ENCODE assay signal across 1 fruit fly cellular context in genomic region chr2L:7123695-7124094, dm6.
TF ChIP-seq lines count a peak whose summit lies in the region.

No protein-coding gene starts in this region.

TF ChIP-seq in whole organism, embryonic, 481 proteins besides CTCF, POLR2A, EP300 and RAD21 (continued from another document and continues in another):
- TF ChIP-seq dmrt99B (tag; optimal IDR thresholded peaks at IDR 0.05; lab: Kevin White, UChicago): peak; percentile 81
- peak; percentile 89 for TF ChIP-seq ci (GFP tag; IDR thresholded peaks at IDR 0.05; lab: Robert Waterston, UW)
- peak; percentile 65 for TF ChIP-seq CG30431 (GFP tag; optimal IDR thresholded peaks at IDR 0.05; lab: Kevin White, UChicago)
- TF ChIP-seq CG6765 (GFP tag; optimal IDR thresholded peaks at IDR 0.05; lab: Kevin White, UChicago): no peak
- TF ChIP-seq odd (GFP tag; optimal IDR thresholded peaks at IDR 0.05; lab: Kevin White, UChicago): no peak
- peak; percentile 70 for TF ChIP-seq peb (GFP tag; IDR thresholded peaks at IDR 0.05; lab: Robert Waterston, UW)
- no peak for TF ChIP-seq al (GFP tag; IDR thresholded peaks at IDR 0.05; lab: Robert Waterston, UW)
- TF ChIP-seq ATbp (GFP tag; optimal IDR thresholded peaks at IDR 0.05; lab: Kevin White, UChicago): peak; percentile 68
- TF ChIP-seq stc (GFP tag; IDR thresholded peaks at IDR 0.05; lab: Robert Waterston, UW): peak; percentile 50; the same call in 1 of the 2 replicates
- peak; percentile 43 for TF ChIP-seq fu2 (GFP tag; optimal IDR thresholded peaks at IDR 0.05; lab: Kevin White, UChicago)
- peak; percentile 72 for TF ChIP-seq pb (GFP tag; optimal IDR thresholded peaks at IDR 0.05; lab: Kevin White, UChicago)
- peak; percentile 53 for TF ChIP-seq HHEX (GFP tag; optimal IDR thresholded peaks at IDR 0.05; lab: Kevin White, UChicago)
- TF ChIP-seq Lim3 (GFP tag; IDR thresholded peaks at IDR 0.05; lab: Robert Waterston, UW): no peak
- TF ChIP-seq CG18599 (GFP tag; optimal IDR thresholded peaks at IDR 0.05; lab: Kevin White, UChicago): peak; percentile 64
- TF ChIP-seq Dref (GFP tag; IDR thresholded peaks at IDR 0.05; lab: Robert Waterston, UW): no peak
- TF ChIP-seq Trl (optimal IDR thresholded peaks at IDR 0.05; lab: Kevin White, UChicago): no peak
- TF ChIP-seq Trl (GFP tag; optimal IDR thresholded peaks at IDR 0.05; lab: Kevin White, UChicago): peak; percentile 81
- peak; percentile 74 for TF ChIP-seq CG13424 (tag; optimal IDR thresholded peaks at IDR 0.05; lab: Kevin White, UChicago)
- TF ChIP-seq CG11560 (tag; IDR thresholded peaks at IDR 0.05; lab: Robert Waterston, UW): peak; percentile 30; the same call in 1 of the 3 replicates
- TF ChIP-seq HLH54F (GFP tag; optimal IDR thresholded peaks at IDR 0.05; lab: Kevin White, UChicago): peak; percentile 30
- TF ChIP-seq Meics (GFP tag; optimal IDR thresholded peaks at IDR 0.05; lab: Kevin White, UChicago): peak; percentile 40
- peak; percentile 83 for TF ChIP-seq CG1602 (GFP tag; optimal IDR thresholded peaks at IDR 0.05; lab: Kevin White, UChicago)
- TF ChIP-seq Dp (GFP tag; optimal IDR thresholded peaks at IDR 0.05; lab: Kevin White, UChicago): no peak
- no peak for TF ChIP-seq pros (GFP tag; optimal IDR thresholded peaks at IDR 0.05; lab: Kevin White, UChicago)
- no peak for TF ChIP-seq CG7928 (GFP tag; optimal IDR thresholded peaks at IDR 0.05; lab: Kevin White, UChicago)
- no peak for TF ChIP-seq grn (GFP tag; optimal IDR thresholded peaks at IDR 0.05; lab: Kevin White, UChicago)
- peak; percentile 73 for TF ChIP-seq Hr3 (GFP tag; optimal IDR thresholded peaks at IDR 0.05; lab: Kevin White, UChicago)
- peak; percentile 56 for TF ChIP-seq her (GFP tag; optimal IDR thresholded peaks at IDR 0.05; lab: Kevin White, UChicago)
- peak; percentile 79 for TF ChIP-seq sim (GFP tag; IDR thresholded peaks at IDR 0.05; lab: Robert Waterston, UW)
- peak; percentile 84 for TF ChIP-seq tin (GFP tag; optimal IDR thresholded peaks at IDR 0.05; lab: Kevin White, UChicago)
- no peak for TF ChIP-seq cas (GFP tag; IDR thresholded peaks at IDR 0.05; lab: Robert Waterston, UW)
- TF ChIP-seq Med (GFP tag; lab: Kevin White, UChicago): peak; percentile 95
- TF ChIP-seq CG31365 (tag; optimal IDR thresholded peaks at IDR 0.05; lab: Kevin White, UChicago): peak; percentile 19
- no peak for TF ChIP-seq h (optimal IDR thresholded peaks at IDR 0.05; lab: Kevin White, UChicago)
- peak; percentile 91 for TF ChIP-seq Xrp1 (GFP tag; IDR thresholded peaks at IDR 0.05; lab: Robert Waterston, UW)
- peak; percentile 62 for TF ChIP-seq Lhr (GFP tag; optimal IDR thresholded peaks at IDR 0.05; lab: Kevin White, UChicago)
- TF ChIP-seq CG2129 (GFP tag; IDR thresholded peaks at IDR 0.05; lab: Robert Waterston, UW; ENCODE audit: partially characterized antibody): no peak
- peak; percentile 71 for TF ChIP-seq Ptx1 (GFP tag; IDR thresholded peaks at IDR 0.05; lab: Robert Waterston, UW)
- TF ChIP-seq Stat92E (GFP tag; optimal IDR thresholded peaks at IDR 0.05; lab: Kevin White, UChicago): peak in 1 of 3 experiments; percentile 57
- TF ChIP-seq Hand (GFP tag; optimal IDR thresholded peaks at IDR 0.05; lab: Kevin White, UChicago): no peak
- peak; percentile 74 for TF ChIP-seq CG10209 (GFP tag; optimal IDR thresholded peaks at IDR 0.05; lab: Kevin White, UChicago)
- no peak for TF ChIP-seq pita (GFP tag; optimal IDR thresholded peaks at IDR 0.05; lab: Kevin White, UChicago)
- TF ChIP-seq CG17361 (GFP tag; IDR thresholded peaks at IDR 0.05; lab: Robert Waterston, UW): peak; percentile 83
- peak; percentile 69; the same call in 1 of the 3 replicates for TF ChIP-seq Optix (GFP tag; IDR thresholded peaks at IDR 0.05; lab: Robert Waterston, UW)
- TF ChIP-seq Xbp1 (GFP tag; optimal IDR thresholded peaks at IDR 0.05; lab: Kevin White, UChicago): peak; percentile 81
- TF ChIP-seq rib (GFP tag; IDR thresholded peaks at IDR 0.05; lab: Robert Waterston, UW): 0 out of 2 replicates have a peak, but pooled peaks have one; percentile 20
- TF ChIP-seq slp2 (GFP tag; optimal IDR thresholded peaks at IDR 0.05; lab: Kevin White, UChicago): peak; percentile 72
- peak; percentile 62 for TF ChIP-seq CG12104 (GFP tag; optimal IDR thresholded peaks at IDR 0.05; lab: Kevin White, UChicago)
- TF ChIP-seq corto (GFP tag; optimal IDR thresholded peaks at IDR 0.05; lab: Kevin White, UChicago): no peak
- TF ChIP-seq Rx (GFP tag; IDR thresholded peaks at IDR 0.05; lab: Robert Waterston, UW): peak; percentile 62
- 0 out of 3 replicates have a peak, but pooled peaks have one; percentile 52 for TF ChIP-seq ase (GFP tag; IDR thresholded peaks at IDR 0.05; lab: Robert Waterston, UW)
- TF ChIP-seq CG4424 (GFP tag; optimal IDR thresholded peaks at IDR 0.05; lab: Kevin White, UChicago): peak; percentile 88
- peak; percentile 75 for TF ChIP-seq Side (GFP tag; optimal IDR thresholded peaks at IDR 0.05; lab: Kevin White, UChicago)
- TF ChIP-seq CG2889 (GFP tag; IDR thresholded peaks at IDR 0.05; lab: Robert Waterston, UW): 0 out of 3 replicates have a peak, but pooled peaks have one; percentile 33
- TF ChIP-seq CG30020 (tag; optimal IDR thresholded peaks at IDR 0.05; lab: Kevin White, UChicago): peak; percentile 34
- peak; percentile 82; the same call in 2 of the 3 replicates for TF ChIP-seq CG34422 (GFP tag; IDR thresholded peaks at IDR 0.05; lab: Robert Waterston, UW)
- TF ChIP-seq Atf6 (GFP tag; IDR thresholded peaks at IDR 0.05; lab: Robert Waterston, UW): no peak
- peak; percentile 82 for TF ChIP-seq bab2 (GFP tag; optimal IDR thresholded peaks at IDR 0.05; lab: Kevin White, UChicago)
- TF ChIP-seq bigmax (GFP tag; optimal IDR thresholded peaks at IDR 0.05; lab: Kevin White, UChicago): no peak
- no peak for TF ChIP-seq pan (optimal IDR thresholded peaks at IDR 0.05; lab: Kevin White, UChicago)
- peak in 1 of 2 experiments; percentile 70 for TF ChIP-seq pan (GFP tag; optimal IDR thresholded peaks at IDR 0.05 in 1 of 2, IDR thresholded peaks at IDR 0.05 in 1 of 2)
- peak; percentile 11 for TF ChIP-seq CG3838 (GFP tag; optimal IDR thresholded peaks at IDR 0.05; lab: Kevin White, UChicago)
- peak; percentile 61 for TF ChIP-seq CG13123 (GFP tag; optimal IDR thresholded peaks at IDR 0.05; lab: Kevin White, UChicago)
- peak; percentile 88 for TF ChIP-seq CG4820 (GFP tag; optimal IDR thresholded peaks at IDR 0.05; lab: Kevin White, UChicago)
- peak; percentile 82 for TF ChIP-seq trem (tag; optimal IDR thresholded peaks at IDR 0.05; lab: Kevin White, UChicago)
- TF ChIP-seq bowl (GFP tag; IDR thresholded peaks at IDR 0.05; lab: Robert Waterston, UW): no peak
- no peak for TF ChIP-seq CG10321 (GFP tag; IDR thresholded peaks at IDR 0.05; lab: Robert Waterston, UW)
- TF ChIP-seq shn (GFP tag; optimal IDR thresholded peaks at IDR 0.05; lab: Kevin White, UChicago): peak; percentile 69
- peak; percentile 72; the same call in 2 of the 3 replicates for TF ChIP-seq dysf (GFP tag; IDR thresholded peaks at IDR 0.05; lab: Robert Waterston, UW)
- no peak for TF ChIP-seq CG13894 (tag; optimal IDR thresholded peaks at IDR 0.05; lab: Kevin White, UChicago)
- TF ChIP-seq CG14710 (tag; optimal IDR thresholded peaks at IDR 0.05; lab: Kevin White, UChicago): peak; percentile 92
- peak; percentile 62 for TF ChIP-seq fd102C (GFP tag; optimal IDR thresholded peaks at IDR 0.05; lab: Kevin White, UChicago)
- TF ChIP-seq CG6683 (GFP tag; optimal IDR thresholded peaks at IDR 0.05; lab: Kevin White, UChicago): peak; percentile 31
- TF ChIP-seq CG5180 (GFP tag; optimal IDR thresholded peaks at IDR 0.05; lab: Kevin White, UChicago): peak; percentile 36
- peak; percentile 47 for TF ChIP-seq maf-S (GFP tag; optimal IDR thresholded peaks at IDR 0.05; lab: Kevin White, UChicago)
- peak; percentile 87 for TF ChIP-seq CG8388 (GFP tag; optimal IDR thresholded peaks at IDR 0.05; lab: Kevin White, UChicago)
- peak; percentile 43; the same call in 1 of the 3 replicates for TF ChIP-seq B-H1 (GFP tag; IDR thresholded peaks at IDR 0.05; lab: Robert Waterston, UW)
- TF ChIP-seq gem (tag; optimal IDR thresholded peaks at IDR 0.05; lab: Kevin White, UChicago): peak; percentile 91
- TF ChIP-seq CG8290 (GFP tag; optimal IDR thresholded peaks at IDR 0.05; lab: Kevin White, UChicago): peak; percentile 86
- TF ChIP-seq CG8290 (tag; optimal IDR thresholded peaks at IDR 0.05; lab: Kevin White, UChicago): peak in 1 of 2 experiments; percentile 41
- no peak for TF ChIP-seq Scr (GFP tag; IDR thresholded peaks at IDR 0.05; lab: Robert Waterston, UW; ENCODE audit: partially characterized antibody)
- peak; percentile 78 for TF ChIP-seq CG8924 (tag; optimal IDR thresholded peaks at IDR 0.05; lab: Kevin White, UChicago)
- TF ChIP-seq chm (GFP tag; IDR thresholded peaks at IDR 0.05; lab: Robert Waterston, UW): peak; percentile 64; the same call in 1 of the 2 replicates
- peak; percentile 66 for TF ChIP-seq Bdp1 (GFP tag; optimal IDR thresholded peaks at IDR 0.05; lab: Kevin White, UChicago)
- TF ChIP-seq Myb (GFP tag; optimal IDR thresholded peaks at IDR 0.05; lab: Kevin White, UChicago): peak; percentile 40
- peak; percentile 84 for TF ChIP-seq gcm (GFP tag; optimal IDR thresholded peaks at IDR 0.05; lab: Kevin White, UChicago)
- peak; percentile 79 for TF ChIP-seq CG30403 (GFP tag; optimal IDR thresholded peaks at IDR 0.05; lab: Kevin White, UChicago)
- no peak for TF ChIP-seq ato (GFP tag; IDR thresholded peaks at IDR 0.05; lab: Robert Waterston, UW; ENCODE audit: partially characterized antibody)
- 0 out of 2 replicates have a peak, but pooled peaks have one; percentile 43 for TF ChIP-seq CG17612 (GFP tag; IDR thresholded peaks at IDR 0.05; lab: Robert Waterston, UW)
- peak; percentile 82 for TF ChIP-seq CG11504 (tag; optimal IDR thresholded peaks at IDR 0.05; lab: Kevin White, UChicago)
- TF ChIP-seq CG7372 (GFP tag; IDR thresholded peaks at IDR 0.05; lab: Robert Waterston, UW): no peak
- peak; percentile 56 for TF ChIP-seq TFAM (GFP tag; optimal IDR thresholded peaks at IDR 0.05; lab: Kevin White, UChicago)
- peak; percentile 56 for TF ChIP-seq disco-r (GFP tag; optimal IDR thresholded peaks at IDR 0.05; lab: Kevin White, UChicago)
- TF ChIP-seq CG10267 (tag; optimal IDR thresholded peaks at IDR 0.05; lab: Kevin White, UChicago): peak; percentile 86
- TF ChIP-seq CG1603 (tag; optimal IDR thresholded peaks at IDR 0.05; lab: Kevin White, UChicago): peak; percentile 93
- TF ChIP-seq CG8281 (tag; optimal IDR thresholded peaks at IDR 0.05; lab: Kevin White, UChicago): peak; percentile 43
- TF ChIP-seq CG14667 (GFP tag; IDR thresholded peaks at IDR 0.05; lab: Robert Waterston, UW): peak; percentile 74
- TF ChIP-seq CG4360 (GFP tag; IDR thresholded peaks at IDR 0.05; lab: Robert Waterston, UW): peak; percentile 63
- TF ChIP-seq grau (tag; optimal IDR thresholded peaks at IDR 0.05; lab: Kevin White, UChicago): peak; percentile 74
- peak; percentile 86 to 91 for TF ChIP-seq chif (GFP tag; optimal IDR thresholded peaks at IDR 0.05; lab: Kevin White, UChicago)
- peak; percentile 49 for TF ChIP-seq CG9215 (GFP tag; IDR thresholded peaks at IDR 0.05; lab: Robert Waterston, UW)
- no peak; the same call in none of the 2 replicates for TF ChIP-seq ssp (GFP tag; IDR thresholded peaks at IDR 0.05; lab: Robert Waterston, UW)
- peak; percentile 85 for TF ChIP-seq NC2β (GFP tag; optimal IDR thresholded peaks at IDR 0.05; lab: Kevin White, UChicago)
- TF ChIP-seq Blimp-1 (GFP tag; optimal IDR thresholded peaks at IDR 0.05; lab: Kevin White, UChicago): peak; percentile 87
- no peak for TF ChIP-seq CG10543 (GFP tag; optimal IDR thresholded peaks at IDR 0.05; lab: Kevin White, UChicago)
- TF ChIP-seq nerfin-2 (GFP tag; IDR thresholded peaks at IDR 0.05; lab: Robert Waterston, UW; ENCODE audit: partially characterized antibody): no peak
- peak; percentile 41; the same call in 1 of the 2 replicates for TF ChIP-seq esg (GFP tag; conservative IDR thresholded peaks at IDR 0.05; lab: Robert Waterston, UW)
- TF ChIP-seq CG16813 (GFP tag; IDR thresholded peaks at IDR 0.05; lab: Robert Waterston, UW; ENCODE audit: partially characterized antibody): no peak
- TF ChIP-seq unpg (GFP tag; optimal IDR thresholded peaks at IDR 0.05; lab: Kevin White, UChicago): peak; percentile 81
- TF ChIP-seq CG18764 (GFP tag; optimal IDR thresholded peaks at IDR 0.05; lab: Kevin White, UChicago): peak; percentile 76
- TF ChIP-seq az2 (GFP tag; optimal IDR thresholded peaks at IDR 0.05; lab: Kevin White, UChicago): peak; percentile 83
- peak; percentile 36 for TF ChIP-seq salm (tag; optimal IDR thresholded peaks at IDR 0.05; lab: Kevin White, UChicago)
- no peak for TF ChIP-seq HLHmδ (GFP tag; optimal IDR thresholded peaks at IDR 0.05; lab: Kevin White, UChicago)
- TF ChIP-seq CG6791 (GFP tag; IDR thresholded peaks at IDR 0.05; lab: Robert Waterston, UW; ENCODE audit: partially characterized antibody): no peak
- peak; percentile 67; the same call in 1 of the 2 replicates for TF ChIP-seq lmd (GFP tag; IDR thresholded peaks at IDR 0.05; lab: Robert Waterston, UW)
- peak; percentile 72 for TF ChIP-seq Nf-YA (GFP tag; IDR thresholded peaks at IDR 0.05; lab: Robert Waterston, UW)
- peak; percentile 85 for TF ChIP-seq repo (GFP tag; optimal IDR thresholded peaks at IDR 0.05; lab: Kevin White, UChicago)
- TF ChIP-seq D (optimal IDR thresholded peaks at IDR 0.05; lab: Kevin White, UChicago): no peak
- peak; percentile 85 for TF ChIP-seq D (GFP tag; optimal IDR thresholded peaks at IDR 0.05; lab: Kevin White, UChicago)
- TF ChIP-seq gce (GFP tag; IDR thresholded peaks at IDR 0.05; lab: Robert Waterston, UW): peak; percentile 74
- peak; percentile 4 for TF ChIP-seq CG9817 (tag; optimal IDR thresholded peaks at IDR 0.05; lab: Kevin White, UChicago)
- TF ChIP-seq Hr39 (optimal IDR thresholded peaks at IDR 0.05; lab: Kevin White, UChicago): no peak
- peak; percentile 54 for TF ChIP-seq ap (GFP tag; IDR thresholded peaks at IDR 0.05; lab: Robert Waterston, UW)
- peak; percentile 57; the same call in 1 of the 3 replicates for TF ChIP-seq CG7357 (GFP tag; IDR thresholded peaks at IDR 0.05; lab: Robert Waterston, UW)
- peak; percentile 57 for TF ChIP-seq CG6813 (GFP tag; optimal IDR thresholded peaks at IDR 0.05; lab: Kevin White, UChicago)
- TF ChIP-seq CG9932 (GFP tag; IDR thresholded peaks at IDR 0.05; lab: Robert Waterston, UW): no peak
- TF ChIP-seq btn (GFP tag; optimal IDR thresholded peaks at IDR 0.05; lab: Kevin White, UChicago): peak; percentile 82
- TF ChIP-seq CG2202 (tag; optimal IDR thresholded peaks at IDR 0.05; lab: Kevin White, UChicago): peak; percentile 85
- peak; percentile 32 for TF ChIP-seq CG10565 (GFP tag; optimal IDR thresholded peaks at IDR 0.05; lab: Kevin White, UChicago)
- peak in 1 of 2 experiments; percentile 86 for TF ChIP-seq Hr78 (GFP tag; optimal IDR thresholded peaks at IDR 0.05; lab: Kevin White, UChicago)
